Fruit fly (Drosophila melanogaster): ENCODE data around the gene Tlk.

Gene Tlk

DNA sequence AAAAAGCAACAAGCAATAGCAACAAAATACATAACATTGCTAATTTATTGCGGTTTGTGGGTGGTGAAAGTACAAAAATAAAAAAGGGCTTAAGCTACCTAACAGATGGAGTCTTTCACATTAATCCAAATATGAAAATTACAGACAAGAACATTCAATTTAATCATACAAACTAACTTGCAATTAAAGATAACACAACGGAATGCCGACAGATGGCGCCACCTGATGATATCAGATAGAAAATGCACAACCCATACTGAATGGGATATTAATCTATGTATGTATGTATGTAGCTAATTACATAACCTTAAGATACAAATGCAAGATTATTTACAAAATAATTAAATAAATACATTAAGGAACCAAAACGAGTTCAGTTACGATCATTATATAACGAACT, 45.0 kb upstream of the Tlk start:
- TF ChIP-seq Mnt (GFP tag; optimal IDR thresholded peaks at IDR 0.05) (no peak), CG14711 (tag; optimal IDR thresholded peaks at IDR 0.05) (no peak), CG1620 (GFP tag; optimal IDR thresholded peaks at IDR 0.05) (no peak), kay (GFP tag; ENCODE audit: borderline replicate concordance) (no peak), cic (GFP tag; optimal IDR thresholded peaks at IDR 0.05) (no peak), cnc (optimal IDR thresholded peaks at IDR 0.05) (no peak), CG33017 (tag; optimal IDR thresholded peaks at IDR 0.05) (no peak), CG5204 (GFP tag; optimal IDR thresholded peaks at IDR 0.05) (no peak), CG12768 (GFP tag; optimal IDR thresholded peaks at IDR 0.05) (no peak), toe (GFP tag; optimal IDR thresholded peaks at IDR 0.05) (no peak), CG7045 (GFP tag; optimal IDR thresholded peaks at IDR 0.05) (no peak), CG11617 (GFP tag; optimal IDR thresholded peaks at IDR 0.05) (no peak)

DNA sequence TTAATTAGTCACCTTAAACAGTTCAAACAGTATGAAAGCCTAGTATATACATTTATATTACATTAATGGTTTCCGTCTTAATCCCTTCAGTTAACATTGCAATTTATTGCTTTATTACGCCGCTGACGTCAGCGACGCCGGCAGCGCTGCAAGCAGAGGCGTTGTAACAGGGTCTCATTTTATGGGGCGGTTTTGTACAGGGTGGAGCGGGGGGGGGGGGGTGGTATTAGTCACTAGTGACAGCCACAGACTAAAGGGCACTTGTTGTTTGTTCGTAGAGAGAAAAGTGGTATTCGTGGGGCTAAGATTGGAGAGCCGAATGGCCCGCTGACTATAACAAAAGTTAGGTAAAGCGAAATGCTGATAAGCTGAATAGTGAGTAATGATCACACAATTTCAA, 44.3 kb upstream of the Tlk start:
- TF ChIP-seq toe (GFP tag; optimal IDR thresholded peaks at IDR 0.05) (no peak), cnc (optimal IDR thresholded peaks at IDR 0.05) (no peak), cic (GFP tag; optimal IDR thresholded peaks at IDR 0.05) (peak; percentile 92), Crg-1 (GFP tag; optimal IDR thresholded peaks at IDR 0.05) (peak; percentile 39), CG7101 (tag; optimal IDR thresholded peaks at IDR 0.05) (peak; percentile 53), CG7045 (GFP tag; optimal IDR thresholded peaks at IDR 0.05) (peak; percentile 46), Mnt (GFP tag; optimal IDR thresholded peaks at IDR 0.05) (peak; percentile 63), CG11617 (GFP tag; optimal IDR thresholded peaks at IDR 0.05) (peak; percentile 43), CG14711 (tag; optimal IDR thresholded peaks at IDR 0.05) (no peak), ovo (GFP tag; optimal IDR thresholded peaks at IDR 0.05) (peak; percentile 67), CG33017 (tag; optimal IDR thresholded peaks at IDR 0.05) (peak; percentile 29), Clk (GFP tag; optimal IDR thresholded peaks at IDR 0.05) (peak; percentile 12), CG5204 (GFP tag; optimal IDR thresholded peaks at IDR 0.05) (no peak), CG12768 (GFP tag; optimal IDR thresholded peaks at IDR 0.05) (peak; percentile 91), CG1620 (GFP tag; optimal IDR thresholded peaks at IDR 0.05) (no peak), pad (GFP tag; optimal IDR thresholded peaks at IDR 0.05) (peak; percentile 45), kay (GFP tag; ENCODE audit: borderline replicate concordance) (peak; percentile 99), bab1 (GFP tag; optimal IDR thresholded peaks at IDR 0.05) (peak; percentile 40), Hr96 (GFP tag; optimal IDR thresholded peaks at IDR 0.05) (peak; percentile 10), tj (GFP tag; optimal IDR thresholded peaks at IDR 0.05) (peak; percentile 64)

DNA sequence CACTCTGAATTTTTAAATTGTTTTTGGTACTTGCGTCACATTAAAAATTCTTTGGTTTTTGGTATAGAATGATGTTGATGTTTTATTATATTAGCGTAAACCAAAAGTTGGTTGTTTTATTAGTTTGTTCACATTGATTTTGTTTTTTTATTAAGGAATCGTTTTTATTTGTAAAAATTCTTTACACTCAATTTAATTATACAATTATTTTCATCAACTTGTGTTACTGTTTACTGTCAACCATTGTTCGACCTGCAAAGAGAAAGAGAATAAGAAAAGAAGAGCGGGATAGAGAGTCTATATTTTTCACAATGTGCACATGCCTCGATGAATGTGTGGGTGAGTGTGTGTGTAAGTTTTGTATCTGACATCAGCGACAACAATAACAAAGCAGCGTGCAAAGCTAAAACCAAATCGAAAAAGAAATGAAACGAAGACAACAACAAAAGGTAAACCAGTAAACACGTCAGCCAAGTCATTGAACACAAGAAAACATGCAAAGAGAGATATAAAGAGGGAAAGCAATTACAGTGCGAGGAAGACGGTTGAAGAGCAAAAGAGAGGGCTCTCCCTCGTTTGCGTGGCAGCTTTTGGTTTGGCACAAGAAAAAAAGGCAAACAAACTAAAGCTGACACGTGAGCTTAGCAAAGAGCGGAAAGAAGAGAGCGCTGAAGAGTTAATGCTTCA, 43.2 kb upstream of the Tlk start:
- TF ChIP-seq CG33017 (tag; optimal IDR thresholded peaks at IDR 0.05) (no peak), ovo (GFP tag; optimal IDR thresholded peaks at IDR 0.05) (no peak), CG5204 (GFP tag; optimal IDR thresholded peaks at IDR 0.05) (no peak), CG11617 (GFP tag; optimal IDR thresholded peaks at IDR 0.05) (no peak), bab1 (GFP tag; optimal IDR thresholded peaks at IDR 0.05) (peak; percentile 58), tj (GFP tag; optimal IDR thresholded peaks at IDR 0.05) (peak; percentile 57), CG1620 (GFP tag; optimal IDR thresholded peaks at IDR 0.05) (no peak), Mnt (GFP tag; optimal IDR thresholded peaks at IDR 0.05) (peak; percentile 94), cnc (optimal IDR thresholded peaks at IDR 0.05) (no peak), cic (GFP tag; optimal IDR thresholded peaks at IDR 0.05) (peak; percentile 69), CG12768 (GFP tag; optimal IDR thresholded peaks at IDR 0.05) (no peak), Clk (GFP tag; optimal IDR thresholded peaks at IDR 0.05) (no peak), CG14711 (tag; optimal IDR thresholded peaks at IDR 0.05) (no peak), kay (GFP tag; ENCODE audit: borderline replicate concordance) (peak; percentile 84), CG7045 (GFP tag; optimal IDR thresholded peaks at IDR 0.05) (no peak), pad (GFP tag; optimal IDR thresholded peaks at IDR 0.05) (no peak), CG7101 (tag; optimal IDR thresholded peaks at IDR 0.05) (peak; percentile 3)

DNA sequence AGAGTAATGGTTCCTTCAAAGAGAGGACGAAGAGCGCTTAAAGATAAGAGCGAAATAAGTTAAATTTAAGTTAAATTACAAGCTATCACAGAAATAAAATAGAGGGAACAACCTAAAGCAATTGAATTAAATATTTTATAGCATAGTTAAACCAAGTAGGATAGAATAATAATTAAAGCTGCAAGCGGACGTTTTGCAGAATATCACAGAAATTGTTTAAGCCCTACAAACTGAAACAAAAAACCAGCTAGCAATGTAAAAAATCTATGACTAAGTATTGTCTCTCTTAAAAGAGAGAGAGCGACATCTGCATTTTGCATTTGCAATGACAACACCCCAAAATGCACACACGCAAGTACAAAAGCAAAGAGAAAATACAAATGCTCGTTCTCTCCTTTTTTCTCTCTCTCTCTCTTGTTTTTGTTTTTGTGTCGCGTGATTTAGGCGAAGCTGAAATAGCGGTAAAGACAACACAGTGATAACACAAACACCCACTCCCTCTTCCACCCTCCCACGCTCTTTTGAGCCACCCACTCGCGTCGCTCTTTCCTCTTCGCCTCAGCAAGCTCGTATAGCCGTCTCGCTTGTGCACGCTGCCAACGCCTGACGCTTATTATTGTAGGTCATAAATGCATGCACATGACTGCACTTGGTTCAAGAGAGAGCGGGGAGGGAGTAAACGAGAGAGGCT, 42.5 kb upstream of the Tlk start:
- TF ChIP-seq CG11617 (GFP tag; optimal IDR thresholded peaks at IDR 0.05) = no peak
- peak; percentile 88 for TF ChIP-seq cic (GFP tag; optimal IDR thresholded peaks at IDR 0.05)
- TF ChIP-seq CG14711 (tag; optimal IDR thresholded peaks at IDR 0.05) = no peak
- TF ChIP-seq bab1 (GFP tag; optimal IDR thresholded peaks at IDR 0.05) = no peak
- TF ChIP-seq CG7045 (GFP tag; optimal IDR thresholded peaks at IDR 0.05) = no peak
- TF ChIP-seq ovo (GFP tag; optimal IDR thresholded peaks at IDR 0.05) = peak; percentile 98
- TF ChIP-seq CG5204 (GFP tag; optimal IDR thresholded peaks at IDR 0.05) = no peak
- no peak for TF ChIP-seq CG1620 (GFP tag; optimal IDR thresholded peaks at IDR 0.05)
- no peak for TF ChIP-seq cnc (optimal IDR thresholded peaks at IDR 0.05)
- TF ChIP-seq CG33017 (tag; optimal IDR thresholded peaks at IDR 0.05) = no peak
- no peak for TF ChIP-seq Crg-1 (GFP tag; optimal IDR thresholded peaks at IDR 0.05)
- peak; percentile 95 for TF ChIP-seq pad (GFP tag; optimal IDR thresholded peaks at IDR 0.05)
- TF ChIP-seq CG12768 (GFP tag; optimal IDR thresholded peaks at IDR 0.05) = peak; percentile 57
- peak; percentile 80 for TF ChIP-seq tj (GFP tag; optimal IDR thresholded peaks at IDR 0.05)
- peak; percentile 51 for TF ChIP-seq Hr96 (GFP tag; optimal IDR thresholded peaks at IDR 0.05)
- TF ChIP-seq kay (GFP tag; ENCODE audit: borderline replicate concordance) = no peak
- peak; percentile 11 for TF ChIP-seq toe (GFP tag; optimal IDR thresholded peaks at IDR 0.05)
- no peak for TF ChIP-seq Clk (GFP tag; optimal IDR thresholded peaks at IDR 0.05)
- TF ChIP-seq Mnt (GFP tag; optimal IDR thresholded peaks at IDR 0.05) = peak; percentile 98
- TF ChIP-seq CG7101 (tag; optimal IDR thresholded peaks at IDR 0.05) = no peak

DNA sequence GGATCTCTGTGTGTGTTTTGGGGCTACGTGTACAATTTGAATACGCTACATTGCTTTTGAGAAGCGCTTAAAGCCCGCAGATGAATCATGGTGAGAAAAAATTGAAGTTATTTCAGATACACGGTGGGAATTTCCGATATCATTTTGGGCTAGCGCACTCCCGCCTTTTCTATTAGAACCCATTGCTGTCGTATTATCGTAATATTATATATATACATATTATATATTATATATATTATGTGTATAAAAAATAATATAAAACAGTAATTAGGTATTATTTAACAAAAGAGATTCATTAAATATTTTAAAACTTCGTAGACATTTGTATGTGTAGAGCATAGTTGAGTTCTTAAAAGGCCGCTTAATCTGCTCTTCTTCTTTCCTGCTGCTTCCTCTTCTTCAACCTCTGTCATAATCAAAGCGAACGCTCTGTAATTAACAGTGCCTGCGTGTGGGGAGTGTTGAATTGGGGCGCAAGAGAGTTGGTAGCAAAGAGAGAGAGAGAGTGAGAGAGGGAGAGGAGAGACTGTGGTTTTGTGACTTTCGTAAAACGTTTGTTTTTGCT, 41.9 kb upstream of the Tlk start:
- TF ChIP-seq Clk (GFP tag; optimal IDR thresholded peaks at IDR 0.05) (no peak), bab1 (GFP tag; optimal IDR thresholded peaks at IDR 0.05) (peak; percentile 79), Mnt (GFP tag; optimal IDR thresholded peaks at IDR 0.05) (no peak), Crg-1 (GFP tag; optimal IDR thresholded peaks at IDR 0.05) (no peak), CG12768 (GFP tag; optimal IDR thresholded peaks at IDR 0.05) (peak; percentile 38), CG7045 (GFP tag; optimal IDR thresholded peaks at IDR 0.05) (peak; percentile 36), CG11617 (GFP tag; optimal IDR thresholded peaks at IDR 0.05) (peak; percentile 84), CG14711 (tag; optimal IDR thresholded peaks at IDR 0.05) (peak; percentile 87), kay (GFP tag; ENCODE audit: borderline replicate concordance) (peak; percentile 83), CG5204 (GFP tag; optimal IDR thresholded peaks at IDR 0.05) (no peak), pad (GFP tag; optimal IDR thresholded peaks at IDR 0.05) (peak; percentile 86), Hr96 (GFP tag; optimal IDR thresholded peaks at IDR 0.05) (no peak), CG33017 (tag; optimal IDR thresholded peaks at IDR 0.05) (peak; percentile 78), CG7101 (tag; optimal IDR thresholded peaks at IDR 0.05) (peak; percentile 85), cic (GFP tag; optimal IDR thresholded peaks at IDR 0.05) (peak; percentile 24), CG1620 (GFP tag; optimal IDR thresholded peaks at IDR 0.05) (no peak), tj (GFP tag; optimal IDR thresholded peaks at IDR 0.05) (peak; percentile 62), toe (GFP tag; optimal IDR thresholded peaks at IDR 0.05) (no peak), ovo (GFP tag; optimal IDR thresholded peaks at IDR 0.05) (peak; percentile 13)
